Fruit fly (Drosophila melanogaster) whole organism, pupa: ENCODE results near the gene porin.

ENCODE experiments used
- CG10348 ChIP-seq: fragments of 200-800 bp; sonication (Bioruptor generic); IDR thresholded peaks from 2 replicates; pipeline ENCODE4 v1.3.6; 2022; ENCODE audit warnings: missing biosample characterization, missing genetic modification characterization
- CG12605 ChIP-seq: fragments of 200-800 bp; sonication (Bioruptor generic); IDR thresholded peaks from 2 replicates; pipeline ENCODE4 v1.3.6; 2022; ENCODE audit warnings: missing biosample characterization, missing genetic modification characterization
- CG13204 ChIP-seq: fragments of 200-800 bp; sonication (Bioruptor generic); optimal IDR thresholded peaks from 2 replicates; lab custom pipeline; 2018; ENCODE audit warnings: missing biosample characterization, mild to moderate bottlenecking, missing genetic modification characterization, moderate library complexity
- CG14655 ChIP-seq: fragments of 200-800 bp; sonication (Bioruptor generic); optimal IDR thresholded peaks from 3 replicates; lab custom pipeline; 2017; ENCODE audit warnings: mild to moderate bottlenecking, missing biosample characterization, missing genetic modification reagents, missing genetic modification characterization
- CG15710 ChIP-seq: fragments of 200-800 bp; sonication (Bioruptor generic); optimal IDR thresholded peaks from 2 replicates; lab custom pipeline; 2018; ENCODE audit warnings: missing biosample characterization, mild to moderate bottlenecking, missing genetic modification characterization, moderate library complexity
- CG17806 ChIP-seq: fragments of 200-800 bp; sonication (Bioruptor generic); optimal IDR thresholded peaks from 2 replicates; lab custom pipeline; 2018; ENCODE audit warnings: missing biosample characterization, mild to moderate bottlenecking, missing genetic modification characterization, moderate library complexity
- CG32121 ChIP-seq: fragments of 200-800 bp; sonication (Bioruptor generic); IDR thresholded peaks from 2 replicates; pipeline ENCODE4 v1.3.6; 2022; ENCODE audit warnings: missing biosample characterization, missing genetic modification characterization
- CG34367 ChIP-seq: fragments of 200-800 bp; sonication (Bioruptor generic); optimal IDR thresholded peaks from 2 replicates; lab custom pipeline; 2018; ENCODE audit warnings: missing biosample characterization, mild to moderate bottlenecking, missing genetic modification characterization
- CG4496 ChIP-seq: fragments of 200-800 bp; sonication (Bioruptor generic); IDR thresholded peaks from 3 replicates; pipeline ENCODE4 v1.3.6; 2022; ENCODE audit warnings: missing biosample characterization, missing genetic modification characterization
- CG8159 ChIP-seq: fragments of 200-800 bp; sonication (Bioruptor generic); optimal IDR thresholded peaks from 3 replicates; lab custom pipeline; 2018; ENCODE audit warnings: missing biosample characterization, mild to moderate bottlenecking, missing genetic modification characterization, moderate library complexity
- CG8301 ChIP-seq: fragments of 200-800 bp; sonication (Bioruptor generic); optimal IDR thresholded peaks from 2 replicates; lab custom pipeline; 2018; ENCODE audit warnings: missing biosample characterization, mild to moderate bottlenecking, missing genetic modification characterization
- CG9948 ChIP-seq: fragments of 200-800 bp; sonication (Bioruptor generic); optimal IDR thresholded peaks from 2 replicates; lab custom pipeline; 2018; ENCODE audit warnings: missing biosample characterization, mild to moderate bottlenecking, missing genetic modification characterization, moderate library complexity
- D1 ChIP-seq: fragments of 200-800 bp; sonication (Bioruptor generic); optimal IDR thresholded peaks from 2 replicates; lab custom pipeline; 2018; ENCODE audit warnings: missing biosample characterization, mild to moderate bottlenecking, missing genetic modification characterization, moderate library complexity
- EcR ChIP-seq: fragments of 200-800 bp; sonication (Bioruptor generic); optimal IDR thresholded peaks from 3 replicates; lab custom pipeline; 2019; ENCODE audit warnings: missing biosample characterization, missing genetic modification characterization, mild to moderate bottlenecking, moderate library complexity, missing genetic modification reagents
- Ets98B ChIP-seq: fragments of 200-800 bp; sonication (Bioruptor generic); IDR thresholded peaks from 2 replicates; pipeline ENCODE4 v1.3.6; 2022; ENCODE audit warnings: missing biosample characterization, missing genetic modification characterization
- Pif1A ChIP-seq: fragments of 200-800 bp; sonication (Bioruptor generic); optimal IDR thresholded peaks from 3 replicates; lab custom pipeline; 2016; ENCODE audit warnings: missing biosample characterization, missing genetic modification characterization
- Pif1B ChIP-seq: fragments of 200-800 bp; sonication (Bioruptor generic); optimal IDR thresholded peaks from 3 replicates; lab custom pipeline; 2016; ENCODE audit warnings: missing biosample characterization, missing genetic modification characterization
- Snoo ChIP-seq: fragments of 200-800 bp; sonication (Bioruptor generic); optimal IDR thresholded peaks from 3 replicates; lab custom pipeline; 2017; ENCODE audit warnings: missing biosample characterization, mild to moderate bottlenecking, missing genetic modification characterization, inconsistent platforms
- fd96Ca ChIP-seq: fragments of 200-800 bp; sonication (Bioruptor generic); IDR thresholded peaks from 3 replicates; pipeline ENCODE4 v1.3.6; 2022; ENCODE audit warnings: missing biosample characterization, missing genetic modification characterization
- gl ChIP-seq: fragments of 200-800 bp; sonication (Bioruptor generic); optimal IDR thresholded peaks from 2 replicates; lab custom pipeline; 2018; ENCODE audit warnings: missing biosample characterization, mild to moderate bottlenecking, missing genetic modification characterization
- rn ChIP-seq: fragments of 200-800 bp; sonication (Bioruptor generic); IDR thresholded peaks from 2 replicates; pipeline ENCODE4 v1.3.6; 2022; ENCODE audit warnings: missing biosample characterization, missing genetic modification characterization

porin gene

dm6 chr2L:10856328-10856942 lies 5.8 kb upstream of the porin start, which contains the start of gene Dnz1:
Dnz1 (minus strand) TSS chr2L:10856644.
- TF ChIP-seq CG15710 (peak; percentile 7), Ets98B (GFP tag; lab: Robert Waterston, UW) (0 out of 2 replicates have a peak, but pooled peaks have one; percentile 5), CG8159 (tag; lab: Kevin White, UChicago) (peak; percentile 58), CG32121 (peak; percentile 44), CG17806 (tag; lab: Kevin White, UChicago) (peak; percentile 15), CG34367 (no peak), CG9948 (peak; percentile 30), CG13204 (GFP tag; lab: Kevin White, UChicago) (no peak), EcR (no peak), CG8301 (tag; lab: Kevin White, UChicago) (peak; percentile 16), Pif1B (GFP tag; lab: Kevin White, UChicago) (no peak), Snoo (tag; lab: Kevin White, UChicago) (peak; percentile 8)

- TF ChIP-seq CG15710, result no peak
- TF ChIP-seq CG12605 (GFP tag; lab: Robert Waterston, UW), result no peak
- peak; percentile 17; the same call in 1 of the 3 replicates for TF ChIP-seq CG4496 (GFP tag; lab: Robert Waterston, UW)
- TF ChIP-seq CG34367, result no peak
- peak; percentile 45; the same call in 1 of the 2 replicates for TF ChIP-seq CG32121
- TF ChIP-seq CG8159 (tag; lab: Kevin White, UChicago), result no peak
Measured at dm6 chr2L:10851336-10851862, 751 bp upstream of the porin start.

- TF ChIP-seq Ets98B (GFP tag; lab: Robert Waterston, UW) (peak; percentile 82), rn (GFP tag; lab: Robert Waterston, UW) (peak; percentile 40; the same call in 1 of the 2 replicates), CG8159 (tag; lab: Kevin White, UChicago) (peak; percentile 5), D1 (no peak), CG13204 (GFP tag; lab: Kevin White, UChicago) (no peak), CG34367 (no peak), CG12605 (GFP tag; lab: Robert Waterston, UW) (peak; percentile 73), Snoo (tag; lab: Kevin White, UChicago) (no peak), CG15710 (peak; percentile 14), CG32121 (peak; percentile 73), fd96Ca (GFP tag; lab: Robert Waterston, UW) (peak; percentile 70), CG14655 (GFP tag; lab: Kevin White, UChicago) (no peak), CG8301 (tag; lab: Kevin White, UChicago) (peak; percentile 68), CG10348 (GFP tag; lab: Robert Waterston, UW) (no peak), EcR (no peak), Pif1A (no peak), CG4496 (GFP tag; lab: Robert Waterston, UW) (peak; percentile 82), CG17806 (tag; lab: Kevin White, UChicago) (peak; percentile 7), Pif1B (GFP tag; lab: Kevin White, UChicago) (no peak)
- TF ChIP-seq, all 21 proteins: peak for 10
Measured at dm6 chr2L:10849511-10850191, 997 bp downstream of the porin start, which contains the start of gene SmydA-3. SmydA-3 (plus strand) TSS chr2L:10850141.

dm6 chr2L:10846944-10847343 lies 3.7 kb downstream of the porin start, which contains the start of gene Porin2:
Porin2 (minus strand) TSS chr2L:10847044.
- TF ChIP-seq CG9948, result no peak
- no peak for TF ChIP-seq CG15710
- no peak for TF ChIP-seq EcR
- no peak for TF ChIP-seq CG8301 (tag; lab: Kevin White, UChicago)
- TF ChIP-seq Pif1B (GFP tag; lab: Kevin White, UChicago), result no peak
- no peak for TF ChIP-seq CG32121
- TF ChIP-seq D1, result no peak
- no peak for TF ChIP-seq CG12605 (GFP tag; lab: Robert Waterston, UW)
- no peak for TF ChIP-seq CG8159 (tag; lab: Kevin White, UChicago)
- no peak for TF ChIP-seq rn (GFP tag; lab: Robert Waterston, UW)
- no peak for TF ChIP-seq Ets98B (GFP tag; lab: Robert Waterston, UW)
- TF ChIP-seq CG10348 (GFP tag; lab: Robert Waterston, UW), result no peak

- no peak for TF ChIP-seq rn (GFP tag; lab: Robert Waterston, UW)
- no peak for TF ChIP-seq Pif1B (GFP tag; lab: Kevin White, UChicago)
- TF ChIP-seq CG10348 (GFP tag; lab: Robert Waterston, UW), result no peak
- no peak for TF ChIP-seq CG9948
- TF ChIP-seq Ets98B (GFP tag; lab: Robert Waterston, UW), result no peak
- no peak for TF ChIP-seq CG4496 (GFP tag; lab: Robert Waterston, UW)
- TF ChIP-seq EcR, result no peak
- no peak for TF ChIP-seq CG8159 (tag; lab: Kevin White, UChicago)
- no peak for TF ChIP-seq CG8301 (tag; lab: Kevin White, UChicago)
- TF ChIP-seq CG17806 (tag; lab: Kevin White, UChicago), result no peak
- TF ChIP-seq D1, result no peak
- no peak for TF ChIP-seq CG34367
- TF ChIP-seq CG13204 (GFP tag; lab: Kevin White, UChicago), result no peak
- TF ChIP-seq fd96Ca (GFP tag; lab: Robert Waterston, UW), result no peak
- TF ChIP-seq CG15710, result no peak
Measured at dm6 chr2L:10845564-10845963, 5.1 kb downstream of the porin start, which contains the start of the genes CG17139 and CG17140. CG17139 (minus strand) TSS chr2L:10845664. CG17140 (minus strand) TSS chr2L:10845664.

dm6 chr2L:10842326-10842725 lies 8.3 kb downstream of the porin start, which contains the start of gene CG6700:
CG6700 (minus strand) TSS chr2L:10842597.
- TF ChIP-seq CG4496 (GFP tag; lab: Robert Waterston, UW) (no peak), CG8159 (tag; lab: Kevin White, UChicago) (no peak), CG8301 (tag; lab: Kevin White, UChicago) (no peak), CG17806 (tag; lab: Kevin White, UChicago) (no peak), CG34367 (no peak), CG10348 (GFP tag; lab: Robert Waterston, UW) (no peak), gl (tag; lab: Kevin White, UChicago) (no peak), Pif1A (no peak), fd96Ca (GFP tag; lab: Robert Waterston, UW) (no peak), CG12605 (GFP tag; lab: Robert Waterston, UW) (no peak), CG13204 (GFP tag; lab: Kevin White, UChicago) (no peak), D1 (no peak), CG9948 (no peak), CG15710 (no peak), Snoo (tag; lab: Kevin White, UChicago) (no peak), CG14655 (GFP tag; lab: Kevin White, UChicago) (no peak), rn (GFP tag; lab: Robert Waterston, UW) (no peak), Ets98B (GFP tag; lab: Robert Waterston, UW) (no peak), Pif1B (GFP tag; lab: Kevin White, UChicago) (no peak), CG32121 (no peak)
